Fruit fly (Drosophila melanogaster) whole organism, adult: ENCODE measurements around the gene CG10492.

Source experiments
- CG11617 ChIP-seq: fragments of 200-800 bp; sonication (Bioruptor generic); optimal IDR thresholded peaks from 2 replicates; lab custom pipeline; 2017; ENCODE audit warnings: mild to moderate bottlenecking, missing biosample characterization, missing genetic modification reagents, missing genetic modification characterization
- kay ChIP-seq: fragments of 200-800 bp; sonication (Bioruptor generic); peaks from one replicate; lab custom pipeline; 2016; ENCODE audit warnings: missing biosample characterization, missing genetic modification characterization, borderline replicate concordance
- ovo ChIP-seq: fragments of 200-800 bp; sonication (Bioruptor generic); optimal IDR thresholded peaks from 2 replicates; lab custom pipeline; 2016; ENCODE audit warnings: missing biosample characterization, missing genetic modification characterization

DNA sequence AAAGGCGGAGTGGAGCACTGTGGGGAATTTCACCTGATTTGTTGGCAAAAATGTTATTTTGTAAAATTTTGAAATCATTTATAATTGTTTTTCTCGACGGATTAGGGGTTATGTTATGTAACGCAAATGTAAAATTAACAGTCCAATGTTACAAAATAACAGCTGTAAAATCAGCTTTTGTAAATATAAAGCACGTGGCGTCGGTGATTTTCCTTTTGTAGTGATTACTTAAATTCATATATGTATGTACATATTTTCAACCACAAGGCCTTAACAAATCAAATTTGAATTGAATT lies 31.7 kb upstream of the CG10492 start, which contains the start of gene CG15172:
- TF ChIP-seq ovo (no peak), kay (no peak), CG11617 (GFP tag; lab: Kevin White, UChicago) (no peak)
